Fruit fly (Drosophila melanogaster): Measurements from ENCODE around the gene Eip75B.
A peak's percentile ranks its signal among the peaks of the same experiment; 100 is the strongest.

Eip75B gene

DNA sequence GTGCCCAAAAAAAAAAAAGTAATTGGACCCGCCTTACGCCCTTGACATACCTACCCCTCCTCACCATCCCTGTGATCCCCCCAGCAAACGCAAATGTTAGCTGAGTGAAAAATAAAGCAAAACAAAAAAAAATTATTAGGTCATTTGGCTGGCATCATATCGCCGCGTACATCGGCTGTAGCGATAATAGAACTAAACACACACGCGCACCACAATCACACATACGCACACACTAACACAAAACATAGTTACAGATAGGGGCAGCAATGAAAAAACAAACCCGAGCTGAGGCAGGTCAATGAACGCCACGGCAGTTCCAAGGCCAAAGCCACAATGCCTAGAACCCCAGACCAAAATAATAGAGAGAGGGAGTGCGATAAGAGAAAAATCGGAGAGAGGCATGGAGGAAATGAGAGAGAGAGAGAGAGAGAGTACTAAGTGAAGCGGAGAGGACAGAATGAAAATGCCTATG is 42.0 kb downstream of the Eip75B start:
- TF ChIP-seq Sin3A (optimal IDR thresholded peaks at IDR 0.05) (no peak), ttk (optimal IDR thresholded peaks at IDR 0.05) (no peak), h (optimal IDR thresholded peaks at IDR 0.05) (no peak), Myc (optimal IDR thresholded peaks at IDR 0.05) (no peak), insv (optimal IDR thresholded peaks at IDR 0.05) (no peak), psq (optimal IDR thresholded peaks at IDR 0.05) (no peak)

dm6 chr3L:18021886-18022285 is 42.6 kb downstream of the Eip75B start:
- TF ChIP-seq Myc (optimal IDR thresholded peaks at IDR 0.05) (no peak), Sin3A (optimal IDR thresholded peaks at IDR 0.05) (no peak), psq (optimal IDR thresholded peaks at IDR 0.05) (no peak), ttk (optimal IDR thresholded peaks at IDR 0.05) (no peak), insv (optimal IDR thresholded peaks at IDR 0.05) (no peak), h (optimal IDR thresholded peaks at IDR 0.05) (no peak)

- TF ChIP-seq Sin3A (optimal IDR thresholded peaks at IDR 0.05): no peak
- TF ChIP-seq ttk (optimal IDR thresholded peaks at IDR 0.05): no peak
- no peak for TF ChIP-seq insv (optimal IDR thresholded peaks at IDR 0.05)
- TF ChIP-seq h (optimal IDR thresholded peaks at IDR 0.05): no peak
- no peak for TF ChIP-seq Myc (optimal IDR thresholded peaks at IDR 0.05)
- TF ChIP-seq psq (optimal IDR thresholded peaks at IDR 0.05): no peak
Measured at dm6 chr3L:18020944-18021343, 43.6 kb downstream of the Eip75B start.

DNA sequence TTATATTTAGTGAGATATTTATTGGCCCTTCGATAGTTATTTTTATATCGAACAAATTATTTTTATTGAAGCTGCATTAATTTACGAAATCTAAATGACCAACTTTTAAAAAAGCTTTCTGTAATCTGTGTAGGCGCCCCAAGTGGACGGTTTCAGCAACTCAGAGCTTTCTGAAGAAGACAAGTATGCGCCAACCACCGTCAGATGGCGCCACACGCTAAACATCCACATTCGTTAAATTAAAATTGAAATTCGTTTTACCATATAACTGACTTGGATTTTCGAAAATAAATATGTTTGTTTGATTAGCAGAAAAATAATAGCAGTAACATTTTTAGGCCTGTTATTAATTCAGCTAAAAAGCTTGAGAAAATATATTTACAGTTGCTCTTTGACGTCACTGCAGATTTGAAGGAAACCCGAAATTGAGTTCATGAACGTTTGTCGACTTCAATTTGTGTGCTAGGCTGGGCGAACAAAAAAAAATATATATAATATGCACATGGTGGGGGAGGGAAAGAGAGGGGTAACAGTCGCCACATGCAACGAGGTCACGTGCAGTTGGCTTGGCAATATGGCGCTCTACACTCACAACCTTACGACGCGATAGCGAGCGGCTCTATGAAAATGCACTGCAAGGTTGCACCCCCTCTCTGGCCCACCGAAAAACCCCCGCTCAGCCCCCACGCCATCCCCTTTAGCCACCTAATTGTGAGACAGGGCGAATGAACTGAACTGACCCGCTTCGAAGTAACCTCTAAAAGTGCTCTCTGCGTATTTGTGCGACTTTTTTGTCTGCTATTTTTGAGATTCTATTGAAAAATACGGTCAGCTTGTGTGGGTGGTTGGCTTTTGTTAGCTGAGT is 44.6 kb downstream of the Eip75B start:
- TF ChIP-seq Myc (optimal IDR thresholded peaks at IDR 0.05): no peak
- TF ChIP-seq insv (optimal IDR thresholded peaks at IDR 0.05): no peak
- TF ChIP-seq ttk (optimal IDR thresholded peaks at IDR 0.05): no peak
- no peak for TF ChIP-seq Sin3A (optimal IDR thresholded peaks at IDR 0.05)
- no peak for TF ChIP-seq psq (optimal IDR thresholded peaks at IDR 0.05)
- TF ChIP-seq h (optimal IDR thresholded peaks at IDR 0.05): peak; percentile 88

DNA sequence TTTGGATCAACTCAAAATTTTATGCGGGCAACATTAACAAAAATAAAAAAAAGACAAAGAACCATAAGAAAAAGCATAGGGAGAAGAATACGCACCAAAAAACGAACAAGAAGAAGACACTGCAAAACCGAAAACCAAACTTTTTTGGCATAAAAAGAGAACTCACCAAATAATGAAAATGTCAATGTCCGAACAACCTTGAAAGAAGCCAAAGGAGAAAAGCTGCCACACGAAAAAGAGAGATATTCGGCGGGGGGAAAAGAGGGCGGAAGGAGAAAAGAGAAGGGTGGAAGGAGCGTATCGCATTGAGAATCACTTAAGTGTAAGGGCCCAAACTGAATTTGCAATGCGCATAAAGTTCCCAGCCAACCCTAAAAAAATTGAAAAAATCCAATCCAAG is 45.5 kb downstream of the Eip75B start:
- TF ChIP-seq ttk (optimal IDR thresholded peaks at IDR 0.05) (no peak), insv (optimal IDR thresholded peaks at IDR 0.05) (no peak), h (optimal IDR thresholded peaks at IDR 0.05) (no peak), Sin3A (optimal IDR thresholded peaks at IDR 0.05) (no peak), psq (optimal IDR thresholded peaks at IDR 0.05) (no peak), Myc (optimal IDR thresholded peaks at IDR 0.05) (no peak)

- TF ChIP-seq Sin3A (optimal IDR thresholded peaks at IDR 0.05): no peak
- no peak for TF ChIP-seq insv (optimal IDR thresholded peaks at IDR 0.05)
- TF ChIP-seq Myc (optimal IDR thresholded peaks at IDR 0.05): no peak
- TF ChIP-seq ttk (optimal IDR thresholded peaks at IDR 0.05): no peak
- no peak for TF ChIP-seq psq (optimal IDR thresholded peaks at IDR 0.05)
- TF ChIP-seq h (optimal IDR thresholded peaks at IDR 0.05): no peak
Measured at dm6 chr3L:18018553-18018952, 45.9 kb downstream of the Eip75B start.

DNA sequence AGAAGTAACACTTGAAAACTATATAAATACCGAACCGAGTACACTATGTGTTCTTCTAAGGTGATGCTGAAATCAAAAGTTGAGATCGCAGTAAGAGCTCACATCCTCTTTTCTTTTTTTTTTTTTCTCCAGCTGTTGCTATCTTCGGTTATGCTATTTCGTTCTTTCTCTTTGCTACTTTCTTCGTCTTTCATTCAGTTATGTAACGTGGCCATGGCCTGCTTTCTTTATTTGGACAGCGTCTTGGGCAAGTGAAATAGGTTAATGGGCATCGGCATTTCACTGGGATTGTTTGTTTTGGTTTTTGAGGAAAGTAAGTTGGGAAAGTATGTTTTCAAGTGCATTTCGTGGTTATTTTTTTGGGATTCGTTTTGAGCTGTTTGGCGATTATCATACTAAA is 46.8 kb downstream of the Eip75B start:
- TF ChIP-seq h (optimal IDR thresholded peaks at IDR 0.05): no peak
- TF ChIP-seq Myc (optimal IDR thresholded peaks at IDR 0.05): no peak
- TF ChIP-seq ttk (optimal IDR thresholded peaks at IDR 0.05): no peak
- TF ChIP-seq psq (optimal IDR thresholded peaks at IDR 0.05): no peak
- TF ChIP-seq insv (optimal IDR thresholded peaks at IDR 0.05): no peak
- TF ChIP-seq Sin3A (optimal IDR thresholded peaks at IDR 0.05): no peak

DNA sequence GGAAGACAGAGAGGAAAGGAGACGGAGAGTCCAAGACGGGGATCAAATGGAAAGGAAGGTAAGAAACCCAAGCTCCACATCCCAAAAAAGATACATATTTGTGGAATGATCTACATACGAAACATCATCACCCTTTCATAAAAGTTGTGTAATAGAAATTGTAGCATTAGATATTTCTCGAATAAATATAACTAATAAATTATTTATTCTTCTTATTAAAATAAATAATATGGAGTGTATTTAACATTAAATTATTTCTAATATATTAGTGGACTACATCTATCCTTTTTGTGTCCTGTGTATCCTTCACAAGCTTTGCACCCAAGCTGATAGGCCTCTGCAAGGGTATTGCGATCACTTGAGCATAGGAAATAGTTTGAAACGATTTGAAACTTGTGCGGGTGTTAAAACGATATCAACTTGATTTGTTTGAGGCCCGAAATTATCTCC is 47.6 kb downstream of the Eip75B start:
- TF ChIP-seq psq (optimal IDR thresholded peaks at IDR 0.05): no peak
- no peak for TF ChIP-seq h (optimal IDR thresholded peaks at IDR 0.05)
- no peak for TF ChIP-seq Myc (optimal IDR thresholded peaks at IDR 0.05)
- no peak for TF ChIP-seq insv (optimal IDR thresholded peaks at IDR 0.05)
- TF ChIP-seq ttk (optimal IDR thresholded peaks at IDR 0.05): no peak
- TF ChIP-seq Sin3A (optimal IDR thresholded peaks at IDR 0.05): no peak

DNA sequence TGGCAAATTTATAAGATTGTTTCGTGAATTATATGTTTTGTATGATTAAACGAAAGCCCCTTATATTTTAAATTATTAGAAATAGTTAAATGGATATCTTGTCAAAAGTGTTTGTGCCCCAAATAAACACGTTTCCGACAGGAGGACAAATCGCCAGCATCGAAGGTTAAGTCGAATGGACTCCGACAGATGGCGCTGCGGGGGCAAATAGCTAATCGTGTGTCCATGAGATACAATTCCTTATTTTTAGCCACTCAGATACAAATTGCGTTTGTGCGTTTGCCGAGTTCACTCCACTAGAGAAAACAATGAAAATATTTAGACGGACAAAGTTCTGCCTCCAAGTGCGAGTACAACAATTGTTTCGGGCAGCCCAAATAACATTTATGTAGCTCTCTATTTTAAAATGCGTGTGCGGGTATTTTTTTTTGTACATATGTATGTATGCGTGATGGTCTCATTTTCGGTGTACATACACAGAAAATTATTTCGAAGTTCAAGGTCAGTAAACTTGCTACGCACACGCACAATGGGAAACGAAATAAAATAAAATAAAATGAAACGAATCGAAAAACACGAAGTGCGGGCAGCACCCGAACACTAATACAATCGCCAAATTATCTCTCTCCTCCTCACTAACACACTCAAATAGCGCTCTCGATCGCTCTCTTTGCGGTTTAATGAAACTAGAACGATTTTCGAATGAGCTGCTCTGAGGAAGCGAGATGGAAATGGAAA is 48.2 kb downstream of the Eip75B start:
- TF ChIP-seq ttk (optimal IDR thresholded peaks at IDR 0.05) (no peak), Sin3A (optimal IDR thresholded peaks at IDR 0.05) (no peak), h (optimal IDR thresholded peaks at IDR 0.05) (no peak), Myc (optimal IDR thresholded peaks at IDR 0.05) (no peak), psq (optimal IDR thresholded peaks at IDR 0.05) (no peak), insv (optimal IDR thresholded peaks at IDR 0.05) (no peak)

- TF ChIP-seq h (optimal IDR thresholded peaks at IDR 0.05) (no peak), Sin3A (optimal IDR thresholded peaks at IDR 0.05) (no peak), insv (optimal IDR thresholded peaks at IDR 0.05) (no peak), Myc (optimal IDR thresholded peaks at IDR 0.05) (no peak), ttk (optimal IDR thresholded peaks at IDR 0.05) (no peak), psq (optimal IDR thresholded peaks at IDR 0.05) (no peak)
Measured at dm6 chr3L:18015171-18015944, 49.1 kb downstream of the Eip75B start.

DNA sequence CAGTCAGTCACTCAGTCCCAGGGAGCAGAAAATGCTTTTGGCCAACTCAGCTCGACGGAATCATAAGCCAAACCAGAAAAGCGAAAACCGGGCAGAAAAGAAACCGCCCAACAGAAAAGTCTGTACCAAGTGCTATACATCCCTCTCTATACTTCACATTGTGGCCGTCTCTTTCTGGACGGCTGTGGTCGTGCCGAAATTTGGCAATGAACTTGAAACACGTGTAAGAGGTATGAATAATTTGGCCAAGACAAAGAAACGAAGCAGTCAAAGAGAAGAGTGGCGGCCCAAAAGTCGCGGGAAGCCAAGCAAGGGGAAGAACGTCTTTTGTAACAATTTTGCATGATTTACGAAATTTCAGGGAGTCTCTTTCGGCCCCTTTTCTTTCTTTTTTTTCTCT is 50.2 kb downstream of the Eip75B start:
- TF ChIP-seq ttk (optimal IDR thresholded peaks at IDR 0.05): no peak
- TF ChIP-seq psq (optimal IDR thresholded peaks at IDR 0.05): no peak
- TF ChIP-seq Sin3A (optimal IDR thresholded peaks at IDR 0.05): no peak
- no peak for TF ChIP-seq insv (optimal IDR thresholded peaks at IDR 0.05)
- no peak for TF ChIP-seq h (optimal IDR thresholded peaks at IDR 0.05)
- no peak for TF ChIP-seq Myc (optimal IDR thresholded peaks at IDR 0.05)
